Fruit fly (Drosophila melanogaster) whole organism, embryonic: ENCODE measurements around the gene CG15629.

Experiments
- Atf6 ChIP-seq: fragments of 200-800 bp; sonication (Bioruptor generic); IDR thresholded peaks from 2 replicates; pipeline ENCODE4 v1.3.6; 2022; ENCODE audit warnings: missing biosample characterization, missing genetic modification characterization
- Awh ChIP-seq: fragments of 200-800 bp; sonication (Bioruptor generic); IDR thresholded peaks from 2 replicates; pipeline ENCODE4, ENCODE4 v1.3.6; 2022; ENCODE audit warnings: missing biosample characterization, missing genetic modification characterization
- Bgb ChIP-seq: fragments of 200-800 bp; sonication (Bioruptor generic); IDR thresholded peaks from 2 replicates; pipeline ENCODE4 v1.3.6; 2022; ENCODE audit warnings: missing biosample characterization, missing genetic modification characterization; ENCODE audit not compliant: partially characterized antibody
- Blimp-1 ChIP-seq: fragments of 200-800 bp; sonication (Bioruptor generic); optimal IDR thresholded peaks from 3 replicates; lab custom pipeline; 2018; ENCODE audit warnings: missing biosample characterization, missing genetic modification characterization, mild to moderate bottlenecking, moderate library complexity, missing genetic modification reagents
- CG11723 ChIP-seq: fragments of 200-800 bp; sonication (Bioruptor generic); optimal IDR thresholded peaks from 2 replicates; lab custom pipeline; 2017; ENCODE audit warnings: missing biosample characterization, mild to moderate bottlenecking, missing genetic modification characterization
- CG12071 ChIP-seq: fragments of 200-800 bp; sonication (Bioruptor generic); optimal IDR thresholded peaks from 3 replicates; lab custom pipeline; 2018; ENCODE audit warnings: missing biosample characterization, mild to moderate bottlenecking, missing genetic modification characterization
- CG1233 ChIP-seq: fragments of 200-800 bp; sonication (Bioruptor generic); optimal IDR thresholded peaks from 4 replicates; lab custom pipeline; 2018; ENCODE audit warnings: missing biosample characterization, mild to moderate bottlenecking, missing genetic modification characterization
- CG12659 ChIP-seq: fragments of 200-800 bp; sonication (Bioruptor generic); optimal IDR thresholded peaks from 3 replicates; lab custom pipeline; 2017; ENCODE audit warnings: mild to moderate bottlenecking, missing biosample characterization, missing genetic modification reagents, missing genetic modification characterization
- CG12769 ChIP-seq: fragments of 200-800 bp; sonication (Bioruptor generic); optimal IDR thresholded peaks from 2 replicates; lab custom pipeline; 2019; ENCODE audit warnings: missing biosample characterization, mild to moderate bottlenecking, missing genetic modification characterization, moderate library complexity
- CG14710 ChIP-seq: fragments of 200-800 bp; sonication (Bioruptor generic); optimal IDR thresholded peaks from 3 replicates; lab custom pipeline; 2019; ENCODE audit warnings: missing biosample characterization, mild to moderate bottlenecking, missing genetic modification characterization, moderate library complexity
- CG15514 ChIP-seq: fragments of 200-800 bp; sonication (Bioruptor generic); optimal IDR thresholded peaks from 3 replicates; lab custom pipeline; 2017; ENCODE audit warnings: missing biosample characterization, missing genetic modification characterization, mild to moderate bottlenecking, moderate library complexity, missing genetic modification reagents
- CG16779 ChIP-seq: fragments of 200-800 bp; sonication (Bioruptor generic); IDR thresholded peaks from 2 replicates; pipeline ENCODE4 v1.3.6; 2022; ENCODE audit warnings: missing biosample characterization, missing genetic modification characterization
- CG16813 ChIP-seq: fragments of 200-800 bp; sonication (Bioruptor generic); IDR thresholded peaks from 3 replicates; pipeline ENCODE4 v1.3.6; 2022; ENCODE audit warnings: missing biosample characterization, missing genetic modification characterization; ENCODE audit not compliant: partially characterized antibody
- CG17361 ChIP-seq: fragments of 200-800 bp; sonication (Bioruptor generic); IDR thresholded peaks from 3 replicates; pipeline ENCODE4 v1.3.6; 2022; ENCODE audit warnings: missing biosample characterization, missing genetic modification characterization
- CG17385 ChIP-seq: fragments of 200-800 bp; sonication (Bioruptor generic); optimal IDR thresholded peaks from 3 replicates; lab custom pipeline; 2018; ENCODE audit warnings: missing biosample characterization, mild to moderate bottlenecking, missing genetic modification characterization
- CG32532 ChIP-seq: fragments of 200-800 bp; sonication (Bioruptor generic); IDR thresholded peaks from 2 replicates; pipeline ENCODE4 v1.3.6; 2022; ENCODE audit warnings: missing biosample characterization, missing genetic modification characterization
- CG4360 ChIP-seq: fragments of 200-800 bp; sonication (Bioruptor generic); IDR thresholded peaks from 2 replicates; pipeline ENCODE4 v1.3.6; 2022; ENCODE audit warnings: missing biosample characterization, missing genetic modification characterization
- CG4424 ChIP-seq: fragments of 200-800 bp; sonication (Bioruptor generic); optimal IDR thresholded peaks from 3 replicates; lab custom pipeline; 2016; ENCODE audit warnings: missing biosample characterization, missing genetic modification characterization
- CG5180 ChIP-seq: fragments of 200-800 bp; sonication (Bioruptor generic); optimal IDR thresholded peaks from 3 replicates; lab custom pipeline; 2017; ENCODE audit warnings: missing biosample characterization, missing genetic modification characterization, mild to moderate bottlenecking, moderate library complexity, missing genetic modification reagents
- CG5953 ChIP-seq: fragments of 200-800 bp; sonication (Bioruptor generic); IDR thresholded peaks from 2 replicates; pipeline ENCODE4 v1.3.6; 2022; ENCODE audit warnings: missing biosample characterization, missing genetic modification characterization
- CG7987 ChIP-seq: fragments of 200-800 bp; sonication (Bioruptor generic); optimal IDR thresholded peaks from 2 replicates; lab custom pipeline; 2018; ENCODE audit warnings: missing biosample characterization, mild to moderate bottlenecking, missing genetic modification characterization, moderate library complexity
- CG8089 ChIP-seq: fragments of 200-800 bp; sonication (Bioruptor generic); optimal IDR thresholded peaks from 3 replicates; lab custom pipeline; 2016; ENCODE audit warnings: missing biosample characterization, missing genetic modification characterization
- CG9932 ChIP-seq: fragments of 200-800 bp; sonication (Bioruptor generic); IDR thresholded peaks from 2 replicates; pipeline ENCODE4 v1.3.6; 2022; ENCODE audit warnings: missing biosample characterization, missing genetic modification characterization
- CTCF ChIP-seq: fragments of 200-800 bp; sonication (Bioruptor generic); optimal IDR thresholded peaks from 2 replicates; lab custom pipeline; 2017; ENCODE audit warnings: missing biosample characterization, mild to moderate bottlenecking, missing genetic modification characterization, moderate library complexity
- Hr39 ChIP-seq: fragments of >200 bp; optimal IDR thresholded peaks from 2 replicates; lab custom pipeline; 2017
- MBD-R2 ChIP-seq: fragments of 200-800 bp; sonication (Bioruptor generic); IDR thresholded peaks from 2 replicates; pipeline ENCODE4 v1.3.6; 2022; ENCODE audit warnings: missing biosample characterization, missing genetic modification characterization
- MESR4 ChIP-seq: fragments of 200-800 bp; sonication (Bioruptor generic); optimal IDR thresholded peaks from 2 replicates; lab custom pipeline; 2018; ENCODE audit warnings: missing biosample characterization, mild to moderate bottlenecking, missing genetic modification characterization, moderate library complexity
- NC2α ChIP-seq: fragments of 200-800 bp; sonication (Bioruptor generic); optimal IDR thresholded peaks from 2 replicates; lab custom pipeline; 2016; ENCODE audit warnings: missing biosample characterization, missing genetic modification characterization
- NFAT ChIP-seq: fragments of 200-800 bp; sonication (Bioruptor generic); IDR thresholded peaks from 2 replicates; pipeline ENCODE4 v1.3.6; 2022; ENCODE audit warnings: missing biosample characterization, missing genetic modification characterization
- Opbp ChIP-seq: fragments of 200-800 bp; sonication (Bioruptor generic); IDR thresholded peaks from 3 replicates; pipeline ENCODE4 v1.3.6; 2022; ENCODE audit warnings: missing biosample characterization, missing genetic modification characterization; ENCODE audit not compliant: partially characterized antibody
- PHDP ChIP-seq: fragments of 200-800 bp; sonication (Bioruptor generic); optimal IDR thresholded peaks from 3 replicates; lab custom pipeline; 2018; ENCODE audit warnings: missing biosample characterization, mild to moderate bottlenecking, missing genetic modification characterization, moderate library complexity
- Side ChIP-seq: fragments of 200-800 bp; sonication (Bioruptor generic); optimal IDR thresholded peaks from 2 replicates; lab custom pipeline; 2016; ENCODE audit warnings: missing biosample characterization, missing genetic modification characterization
- amos ChIP-seq: fragments of 200-800 bp; sonication (Bioruptor generic); IDR thresholded peaks from 2 replicates; pipeline ENCODE4 v1.3.6; 2022; ENCODE audit warnings: missing biosample characterization, missing genetic modification characterization; ENCODE audit not compliant: partially characterized antibody
- bcd ChIP-seq: fragments of 200-800 bp; sonication (Bioruptor generic); optimal IDR thresholded peaks from 2 replicates; lab custom pipeline; 2017; ENCODE audit warnings: missing biosample characterization, mild to moderate bottlenecking, missing genetic modification characterization
- bowl ChIP-seq: fragments of 200-800 bp; sonication (Bioruptor generic); IDR thresholded peaks from 2 replicates; pipeline ENCODE4 v1.3.6; 2022; ENCODE audit warnings: missing biosample characterization, missing genetic modification characterization
- bsh ChIP-seq, 2 experiments: fragments of 200-800 bp; sonication (Bioruptor generic); optimal IDR thresholded peaks; 2 replicates each; lab custom pipeline; 2017 to 2018; ENCODE audit warnings: mild to moderate bottlenecking in 2 of 2, missing biosample characterization in 2 of 2, missing genetic modification characterization in 2 of 2, moderate library complexity in 1 of 2
- btn ChIP-seq: fragments of 200-800 bp; sonication (Bioruptor generic); optimal IDR thresholded peaks from 2 replicates; lab custom pipeline; 2016; ENCODE audit warnings: missing biosample characterization, missing genetic modification characterization
- ci ChIP-seq: fragments of 200-800 bp; sonication (Bioruptor generic); IDR thresholded peaks from 3 replicates; pipeline ENCODE4 v1.3.6; 2022; ENCODE audit warnings: missing biosample characterization, missing genetic modification characterization
- crc ChIP-seq: fragments of 200-800 bp; sonication (Bioruptor generic); optimal IDR thresholded peaks from 2 replicates; lab custom pipeline; 2016; ENCODE audit warnings: missing biosample characterization, missing genetic modification characterization
- croc ChIP-seq: fragments of 200-800 bp; sonication (Bioruptor generic); conservative IDR thresholded peaks from 3 replicates; pipeline ENCODE4 v1.3.6; 2022; ENCODE audit warnings: missing biosample characterization, missing genetic modification characterization
- crol ChIP-seq: fragments of 200-800 bp; sonication (Bioruptor generic); IDR thresholded peaks from 2 replicates; pipeline ENCODE4 v1.3.6; 2022; ENCODE audit warnings: missing biosample characterization, missing genetic modification characterization
- da ChIP-seq: fragments of 200-800 bp; sonication (Bioruptor generic); optimal IDR thresholded peaks from 2 replicates; lab custom pipeline; 2016; ENCODE audit warnings: missing biosample characterization, missing genetic modification characterization
- dimm ChIP-seq: fragments of 200-800 bp; sonication (Bioruptor generic); IDR thresholded peaks from 2 replicates; pipeline ENCODE4 v1.3.6; 2022; ENCODE audit warnings: missing biosample characterization, missing genetic modification characterization
- jing ChIP-seq: fragments of 200-800 bp; sonication (Bioruptor generic); optimal IDR thresholded peaks from 2 replicates; lab custom pipeline; 2018; ENCODE audit warnings: missing biosample characterization, mild to moderate bottlenecking, missing genetic modification characterization
- lbe ChIP-seq: fragments of 200-800 bp; sonication (Bioruptor generic); optimal IDR thresholded peaks from 2 replicates; lab custom pipeline; 2016; ENCODE audit warnings: missing biosample characterization, mild to moderate bottlenecking, missing genetic modification characterization
- lmd ChIP-seq: fragments of 200-800 bp; sonication (Bioruptor generic); IDR thresholded peaks from 2 replicates; pipeline ENCODE4 v1.3.6; 2022; ENCODE audit warnings: missing biosample characterization, missing genetic modification characterization
- pho ChIP-seq: fragments of 200-800 bp; sonication (Bioruptor generic); optimal IDR thresholded peaks from 2 replicates; lab custom pipeline; 2016; ENCODE audit warnings: missing biosample characterization, missing genetic modification characterization
- repo ChIP-seq: fragments of 200-800 bp; sonication (Bioruptor generic); optimal IDR thresholded peaks from 2 replicates; lab custom pipeline; 2016; ENCODE audit warnings: missing biosample characterization, missing genetic modification characterization
- slbo ChIP-seq: fragments of 200-800 bp; sonication (Bioruptor generic); IDR thresholded peaks from 2 replicates; pipeline ENCODE4 v1.3.6; 2022; ENCODE audit warnings: missing biosample characterization, missing genetic modification characterization
- sr ChIP-seq: fragments of 200-800 bp; sonication (Bioruptor generic); IDR thresholded peaks from 3 replicates; pipeline ENCODE4 v1.3.6; 2022; ENCODE audit warnings: missing biosample characterization, missing genetic modification characterization
- tgo ChIP-seq: fragments of 200-800 bp; sonication (Bioruptor generic); IDR thresholded peaks from 3 replicates; pipeline ENCODE4 v1.3.6; 2022; ENCODE audit warnings: missing biosample characterization, missing genetic modification characterization
- wor ChIP-seq: fragments of 200-800 bp; sonication (Bioruptor generic); IDR thresholded peaks from 2 replicates; pipeline ENCODE4 v1.3.6; 2022; ENCODE audit warnings: missing biosample characterization, missing genetic modification characterization

The CG15629 gene

DNA sequence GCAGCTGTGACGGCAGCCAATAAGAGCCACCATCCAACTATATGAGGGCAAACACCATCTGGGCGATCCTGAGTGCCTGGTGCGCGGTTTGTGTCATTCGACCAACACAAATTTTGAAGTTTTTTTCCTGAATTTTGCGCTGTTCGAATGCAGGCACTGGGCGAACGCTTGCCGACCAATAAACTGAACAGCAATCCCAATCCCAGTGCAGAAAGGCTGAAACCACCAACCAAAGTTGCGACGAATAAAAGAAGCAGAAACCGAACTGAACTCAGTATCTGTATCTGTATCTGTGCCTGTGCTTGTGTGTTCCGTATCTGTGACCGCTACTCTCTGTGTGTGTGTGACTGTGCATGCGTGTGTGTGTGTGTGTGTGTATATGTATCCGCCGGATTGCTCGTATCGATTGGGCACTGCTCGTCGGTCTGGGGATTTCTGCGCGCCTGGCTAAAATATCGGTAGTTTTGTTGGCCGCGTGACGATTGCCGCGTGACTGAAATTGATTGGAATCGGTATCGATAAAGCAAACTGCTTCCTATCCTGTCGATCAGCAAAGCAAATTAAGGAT, 1.2 kb upstream of the CG15629 start (continued):
- TF ChIP-seq CG14710, result no peak
- no peak for TF ChIP-seq CG8089 (GFP tag; lab: Kevin White, UChicago)
- TF ChIP-seq pho (GFP tag; lab: Kevin White, UChicago), result no peak
- TF ChIP-seq Blimp-1 (GFP tag; lab: Kevin White, UChicago), result no peak
- no peak for TF ChIP-seq CG15514
- no peak for TF ChIP-seq crc (GFP tag; lab: Kevin White, UChicago)
- TF ChIP-seq PHDP, result no peak
- TF ChIP-seq bowl (GFP tag; lab: Robert Waterston, UW), result no peak
- no peak for TF ChIP-seq CG4424 (GFP tag; lab: Kevin White, UChicago)
- TF ChIP-seq lbe (GFP tag; lab: Kevin White, UChicago), result peak; percentile 17
- TF ChIP-seq bcd (GFP tag; lab: Kevin White, UChicago), result no peak
- TF ChIP-seq CG16813 (GFP tag; lab: Robert Waterston, UW), result peak; percentile 70
- TF ChIP-seq CG9932 (GFP tag; lab: Robert Waterston, UW), result peak; percentile 55
- no peak for TF ChIP-seq CG1233
- no peak for TF ChIP-seq CG16779 (GFP tag; lab: Robert Waterston, UW)
- peak; percentile 48; the same call in 1 of the 2 replicates for TF ChIP-seq CG32532 (GFP tag; lab: Robert Waterston, UW)
- no peak for TF ChIP-seq croc
- no peak for TF ChIP-seq Atf6 (GFP tag; lab: Robert Waterston, UW)
- no peak for TF ChIP-seq Hr39 (lab: Kevin White, UChicago)
- TF ChIP-seq CG12659 (GFP tag; lab: Kevin White, UChicago), result no peak
- TF ChIP-seq MESR4 (GFP tag; lab: Kevin White, UChicago), result no peak
- TF ChIP-seq sr, result no peak
- TF ChIP-seq da (GFP tag; lab: Kevin White, UChicago), result no peak
- no peak for TF ChIP-seq repo (GFP tag; lab: Kevin White, UChicago)
- TF ChIP-seq wor (GFP tag; lab: Robert Waterston, UW), result no peak
- TF ChIP-seq CG5953 (GFP tag; lab: Robert Waterston, UW), result no peak
- no peak for TF ChIP-seq CG4360 (GFP tag; lab: Robert Waterston, UW)
- no peak for TF ChIP-seq CG12071 (GFP tag; lab: Kevin White, UChicago)
- TF ChIP-seq NFAT (GFP tag; lab: Robert Waterston, UW), result peak; percentile 32; the same call in 1 of the 2 replicates
- no peak for TF ChIP-seq tgo
- no peak for TF ChIP-seq CG11723 (GFP tag; lab: Kevin White, UChicago)
- TF ChIP-seq CG17385, result peak; percentile 79
- TF ChIP-seq slbo (GFP tag; lab: Robert Waterston, UW), result no peak
- TF ChIP-seq amos (GFP tag; lab: Robert Waterston, UW), result peak; percentile 77
- TF ChIP-seq btn (GFP tag; lab: Kevin White, UChicago), result no peak
- peak; percentile 78 for TF ChIP-seq ci (GFP tag; lab: Robert Waterston, UW)
- TF ChIP-seq Side (GFP tag; lab: Kevin White, UChicago), result no peak
- peak; percentile 63 for TF ChIP-seq CG7987 (GFP tag; lab: Kevin White, UChicago)
- TF ChIP-seq jing (GFP tag; lab: Kevin White, UChicago), result no peak
- no peak for TF ChIP-seq bsh (GFP tag; optimal IDR thresholded peaks at IDR 0.05; lab: Kevin White, UChicago)
- TF ChIP-seq Bgb, result peak; percentile 76
- TF ChIP-seq Awh (GFP tag; lab: Robert Waterston, UW), result 0 out of 2 replicates have a peak, but pooled peaks have one; percentile 15
- peak; percentile 99 for TF ChIP-seq CG12769 (tag; lab: Kevin White, UChicago)
- peak; percentile 82 for TF ChIP-seq Opbp (GFP tag; lab: Robert Waterston, UW)
- no peak for TF ChIP-seq CG17361 (GFP tag; lab: Robert Waterston, UW)
- TF ChIP-seq crol (GFP tag; lab: Robert Waterston, UW), result peak; percentile 59
- no peak for TF ChIP-seq lmd (GFP tag; lab: Robert Waterston, UW)
- TF ChIP-seq NC2α (GFP tag; lab: Kevin White, UChicago), result no peak
- TF ChIP-seq CG5180 (GFP tag; lab: Kevin White, UChicago), result peak; percentile 22
- no peak for TF ChIP-seq MBD-R2
- TF ChIP-seq dimm, result no peak
- no peak for TF ChIP-seq CTCF (GFP tag; lab: Kevin White, UChicago)
